Worm (Caenorhabditis elegans) whole organism, L4 larva: ENCODE results near the gene H17B01.5.

Experiments
- D1046.2 ChIP-seq: fragments of 200-800 bp; sonication (Bioruptor generic); IDR thresholded peaks from 2 replicates; pipeline ENCODE4 v1.3.6; 2022; ENCODE audit warnings: missing genetic modification characterization, missing compliant biosample characterization
- F37D6.2 ChIP-seq: sonication (generic microtip); optimal IDR thresholded peaks from 2 replicates; lab custom pipeline; 2016; ENCODE audit warnings: mild to moderate bottlenecking, missing genetic modification characterization, missing compliant biosample characterization
- F44E2.7 ChIP-seq: fragments of 200-800 bp; sonication (Bioruptor generic); IDR thresholded peaks from 2 replicates; pipeline ENCODE4 v2.1.2; 2022; ENCODE audit warnings: missing genetic modification characterization, missing compliant biosample characterization
- F49E8.2 ChIP-seq: sonication (generic microtip); optimal IDR thresholded peaks from 2 replicates; lab custom pipeline; 2016; ENCODE audit warnings: missing compliant biosample characterization, mild to moderate bottlenecking, missing genetic modification characterization, borderline replicate concordance
- R02D3.7 ChIP-seq: fragments of 150-350 bp; sonication (generic microtip); optimal IDR thresholded peaks from 3 replicates; lab custom pipeline; 2014; ENCODE audit warnings: missing biosample characterization, missing genetic modification characterization
- Y105C5A.15 ChIP-seq: fragments of 200-800 bp; sonication (Bioruptor generic); IDR thresholded peaks from 2 replicates; pipeline ENCODE4 v1.3.6; 2022; ENCODE audit warnings: missing genetic modification characterization, missing compliant biosample characterization
- Y5F2A.4 ChIP-seq: fragments of 200-800 bp; sonication (Bioruptor generic); optimal IDR thresholded peaks from 2 replicates; lab custom pipeline; 2018; ENCODE audit warnings: mild to moderate bottlenecking, missing genetic modification characterization, missing compliant biosample characterization
- Y75B8A.6 ChIP-seq: fragments of 200-800 bp; sonication (Bioruptor generic); IDR thresholded peaks from 2 replicates; pipeline ENCODE4 v1.3.6; 2022; ENCODE audit warnings: missing genetic modification reagents, missing genetic modification characterization, missing compliant biosample characterization
- aly-2 ChIP-seq: sonication (generic microtip); optimal IDR thresholded peaks from 2 replicates; lab custom pipeline; 2018; ENCODE audit warnings: missing biosample characterization, missing genetic modification characterization
- ceh-28 ChIP-seq: fragments of 150-350 bp; optimal IDR thresholded peaks from 2 replicates; lab custom pipeline; 2014; ENCODE audit warnings: missing biosample characterization, missing genetic modification reagents, missing genetic modification characterization
- ceh-32 ChIP-seq: sonication (generic microtip); optimal IDR thresholded peaks from 2 replicates; lab custom pipeline; 2016; ENCODE audit warnings: mild to moderate bottlenecking, missing genetic modification characterization, missing compliant biosample characterization; ENCODE audit not compliant: poor library complexity
- ces-1 ChIP-seq: fragments of 150-350 bp; sonication (generic microtip); optimal IDR thresholded peaks from 4 replicates; lab custom pipeline; 2014; ENCODE audit warnings: missing biosample characterization, missing genetic modification reagents, missing genetic modification characterization
- dmd-6 ChIP-seq: fragments of 200-800 bp; sonication (Bioruptor generic); IDR thresholded peaks from 2 replicates; pipeline ENCODE4 v1.3.6; 2022; ENCODE audit warnings: missing genetic modification reagents, missing genetic modification characterization, missing compliant biosample characterization
- dpl-1 ChIP-seq: fragments of 150-350 bp; optimal IDR thresholded peaks from 2 replicates; lab custom pipeline; 2014; ENCODE audit warnings: missing biosample characterization, missing genetic modification reagents, missing genetic modification characterization
- dve-1 ChIP-seq: sonication (generic microtip); optimal IDR thresholded peaks from 2 replicates; lab custom pipeline; 2017; ENCODE audit warnings: antibody characterized with exemption, mild to moderate bottlenecking, missing genetic modification characterization, missing compliant biosample characterization; ENCODE audit not compliant: insufficient read depth
- egl-27 ChIP-seq: sonication (generic microtip); optimal IDR thresholded peaks from 3 replicates; lab custom pipeline; 2017; ENCODE audit warnings: missing biosample characterization, missing genetic modification reagents, missing genetic modification characterization
- fos-1 ChIP-seq: fragments of 150-350 bp; optimal IDR thresholded peaks from 2 replicates; lab custom pipeline; 2014; ENCODE audit warnings: missing biosample characterization, missing genetic modification characterization
- gei-8 ChIP-seq: fragments of 200-800 bp; sonication (Bioruptor generic); optimal IDR thresholded peaks from 2 replicates; lab custom pipeline; 2018; ENCODE audit warnings: mild to moderate bottlenecking, missing genetic modification characterization, missing compliant biosample characterization
- hlh-30 ChIP-seq: sonication (generic microtip); optimal IDR thresholded peaks from 2 replicates; lab custom pipeline; 2017; ENCODE audit warnings: antibody characterized with exemption, mild to moderate bottlenecking, missing genetic modification characterization, missing compliant biosample characterization; ENCODE audit not compliant: insufficient read depth
- hmg-1.1 ChIP-seq: fragments of 200-800 bp; sonication (Bioruptor generic); IDR thresholded peaks from 2 replicates; pipeline ENCODE4 v1.3.6; 2022; ENCODE audit warnings: missing genetic modification reagents, missing genetic modification characterization, missing compliant biosample characterization
- jun-1 ChIP-seq: fragments of 150-350 bp; optimal IDR thresholded peaks from 2 replicates; lab custom pipeline; 2014; ENCODE audit warnings: missing biosample characterization, missing genetic modification reagents, missing genetic modification characterization
- lin-1 ChIP-seq: fragments of 200-800 bp; sonication (Bioruptor generic); IDR thresholded peaks from 2 replicates; pipeline ENCODE4 v1.3.6; 2022; ENCODE audit warnings: missing genetic modification reagents, missing genetic modification characterization, missing compliant biosample characterization
- lin-13 ChIP-seq: fragments of 150-350 bp; optimal IDR thresholded peaks from 2 replicates; lab custom pipeline; 2014; ENCODE audit warnings: missing biosample characterization, missing genetic modification reagents, missing genetic modification characterization
- lin-15B ChIP-seq: fragments of 150-350 bp; sonication (generic microtip); optimal IDR thresholded peaks from 3 replicates; lab custom pipeline; 2014; ENCODE audit warnings: missing biosample characterization, missing genetic modification characterization
- lin-38 ChIP-seq: fragments of 200-800 bp; sonication (Bioruptor generic); IDR thresholded peaks from 2 replicates; pipeline ENCODE4 v1.3.6; 2022; ENCODE audit warnings: missing genetic modification reagents, missing genetic modification characterization, missing compliant biosample characterization
- mdl-1 ChIP-seq, 2 experiments: fragments of 150-350 bp in 1 of 2; sonication (generic microtip) in 1 of 2; optimal IDR thresholded peaks; 2 replicates each; lab custom pipeline; 2014 to 2017; ENCODE audit warnings: missing biosample characterization in 2 of 2, missing genetic modification characterization in 2 of 2
- mxl-3 ChIP-seq: fragments of 200-800 bp; sonication (Bioruptor generic); optimal IDR thresholded peaks from 2 replicates; lab custom pipeline; 2018; ENCODE audit warnings: mild to moderate bottlenecking, missing genetic modification characterization, missing compliant biosample characterization
- nhr-237 ChIP-seq: sonication (generic microtip); optimal IDR thresholded peaks from 2 replicates; lab custom pipeline; 2017; ENCODE audit warnings: missing biosample characterization, missing genetic modification characterization
- nhr-28 ChIP-seq: fragments of 150-350 bp; optimal IDR thresholded peaks from 2 replicates; lab custom pipeline; 2014; ENCODE audit warnings: missing biosample characterization, missing genetic modification characterization
- nhr-48 ChIP-seq: sonication (generic microtip); optimal IDR thresholded peaks from 2 replicates; lab custom pipeline; 2016; ENCODE audit warnings: mild to moderate bottlenecking, missing genetic modification characterization, missing compliant biosample characterization
- nhr-6 ChIP-seq: fragments of 150-350 bp; optimal IDR thresholded peaks from 2 replicates; lab custom pipeline; 2014; ENCODE audit warnings: missing biosample characterization, missing genetic modification characterization
- pha-4 ChIP-seq, 2 experiments: fragments of 150-350 bp in 1 of 2; fragments of 200-800 bp in 1 of 2; sonication (Bioruptor generic) in 1 of 2; IDR thresholded peaks in 1 of 2; optimal IDR thresholded peaks in 1 of 2; 2 replicates each; pipeline versions ENCODE4 v1.3.6 to Lab custom; 2014 to 2022; ENCODE audit warnings: missing genetic modification characterization in 2 of 2, missing genetic modification reagents in 2 of 2, missing biosample characterization in 1 of 2, missing compliant biosample characterization in 1 of 2
- sdz-12 ChIP-seq: fragments of 200-800 bp; sonication (Bioruptor generic); optimal IDR thresholded peaks from 2 replicates; lab custom pipeline; 2018; ENCODE audit warnings: mild to moderate bottlenecking, missing genetic modification characterization, missing compliant biosample characterization
- set-16 ChIP-seq: fragments of 200-800 bp; sonication (Bioruptor generic); IDR thresholded peaks from 2 replicates; pipeline ENCODE4 v1.3.6; 2022; ENCODE audit warnings: missing genetic modification reagents, missing genetic modification characterization, missing compliant biosample characterization
- snpc-1.2 ChIP-seq: fragments of 200-800 bp; sonication (Bioruptor generic); IDR thresholded peaks from 2 replicates; pipeline ENCODE4 v1.3.6; 2022; ENCODE audit warnings: missing genetic modification reagents, missing genetic modification characterization, missing compliant biosample characterization
- zag-1 ChIP-seq: fragments of 150-350 bp; optimal IDR thresholded peaks from 2 replicates; lab custom pipeline; 2014; ENCODE audit warnings: missing biosample characterization, missing genetic modification characterization
- zfp-2 ChIP-seq: sonication (generic microtip); optimal IDR thresholded peaks from 2 replicates; lab custom pipeline; 2016; ENCODE audit warnings: mild to moderate bottlenecking, missing genetic modification characterization, missing compliant biosample characterization
- zip-11 ChIP-seq: fragments of 200-800 bp; sonication (Bioruptor generic); IDR thresholded peaks from 2 replicates; pipeline ENCODE4 v1.3.6; 2022; ENCODE audit warnings: missing genetic modification characterization, missing compliant biosample characterization
- ztf-11 ChIP-seq: fragments of 150-350 bp; optimal IDR thresholded peaks from 2 replicates; lab custom pipeline; 2014; ENCODE audit warnings: missing biosample characterization, missing genetic modification characterization

Gene H17B01.5

DNA sequence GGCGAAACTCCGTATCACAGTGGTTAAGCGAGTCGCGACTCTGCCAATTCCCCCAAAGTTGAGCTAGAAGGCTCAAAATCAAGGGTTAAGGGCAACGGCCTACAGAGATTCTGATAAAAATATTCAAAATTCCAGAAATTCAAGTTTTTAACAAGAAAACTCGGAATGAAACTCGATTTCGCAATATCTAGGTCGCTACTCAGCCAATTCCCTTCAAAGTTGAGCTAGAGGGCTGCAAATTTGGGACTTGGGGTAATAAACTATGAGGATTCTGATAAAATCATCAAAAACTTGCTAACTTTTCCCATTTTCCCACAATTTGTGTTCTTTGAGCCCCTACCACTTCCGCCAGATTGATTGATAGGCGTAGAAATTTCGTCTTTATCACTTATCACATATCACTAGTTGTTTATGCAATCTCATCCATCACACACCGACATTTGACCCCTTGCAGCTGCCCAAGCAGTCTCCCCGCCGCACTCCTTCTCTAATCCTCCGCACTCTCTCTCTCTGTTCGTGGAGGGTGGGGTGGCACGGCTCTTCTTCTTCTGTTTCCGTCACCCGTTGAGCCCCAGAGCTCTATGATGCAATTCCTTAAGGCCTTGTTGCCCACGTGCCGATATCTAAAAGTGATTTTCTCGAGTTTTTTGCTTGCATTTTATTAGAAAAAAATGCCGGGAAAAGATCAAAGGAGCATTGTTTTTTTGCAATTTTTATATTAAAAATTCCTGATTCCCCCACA is 28.4 kb upstream of the H17B01.5 start (continued):
- TF ChIP-seq hmg-1.1 (GFP tag; lab: Robert Waterston, UW) (peak; percentile 72), zfp-2 (tag; lab: Kevin White, UChicago) (no peak), lin-13 (GFP tag; lab: Kevin White, UChicago) (peak; percentile 2), lin-38 (no peak), D1046.2 (GFP tag; lab: Robert Waterston, UW) (no peak), ceh-28 (tag; lab: Kevin White, UChicago) (no peak), gei-8 (no peak), zag-1 (tag; lab: Kevin White, UChicago) (no peak), mxl-3 (peak; percentile 65), aly-2 (tag; lab: Kevin White, UChicago) (no peak), ces-1 (GFP tag; lab: Kevin White, UChicago) (no peak), sdz-12 (GFP tag; lab: Kevin White, UChicago) (no peak), egl-27 (no peak), fos-1 (tag; lab: Kevin White, UChicago) (no peak), lin-1 (no peak), hlh-30 (tag; lab: Kevin White, UChicago) (peak; percentile 74), mdl-1 (tag; optimal IDR thresholded peaks at IDR 0.05; lab: Kevin White, UChicago) (peak; percentile 55 to 82), dve-1 (tag; lab: Kevin White, UChicago) (peak; percentile 7), zip-11 (GFP tag; lab: Robert Waterston, UW) (no peak), lin-15B (tag; lab: Kevin White, UChicago) (no peak), nhr-48 (tag; lab: Kevin White, UChicago) (no peak), nhr-28 (tag; lab: Kevin White, UChicago) (no peak), Y75B8A.6 (GFP tag; lab: Robert Waterston, UW) (no peak), nhr-6 (tag; lab: Kevin White, UChicago) (no peak), F44E2.7 (GFP tag; lab: Robert Waterston, UW) (no peak), F37D6.2 (tag; lab: Kevin White, UChicago) (no peak), jun-1 (no peak)
- TF ChIP-seq, all 104 proteins: peak for 18

DNA sequence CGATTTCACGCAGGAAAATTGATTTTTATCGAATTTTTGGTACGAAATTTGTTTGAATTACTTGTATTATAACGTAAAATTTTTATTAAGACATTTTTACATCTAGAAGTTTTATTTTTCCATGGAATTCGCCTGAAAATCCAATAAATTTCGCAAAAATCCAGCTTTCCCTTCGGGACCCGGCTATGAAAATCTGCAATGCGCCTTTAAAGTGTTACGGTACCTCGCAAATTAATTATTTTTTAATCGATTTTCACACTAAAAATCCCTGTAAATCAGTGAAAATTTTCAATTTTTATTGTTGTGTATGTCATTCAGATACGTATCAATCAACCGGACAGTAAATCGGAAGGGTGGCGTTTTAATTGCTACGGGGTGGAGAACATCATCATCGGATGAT is 27.6 kb upstream of the H17B01.5 start:
- no peak for TF ChIP-seq lin-13 (GFP tag; lab: Kevin White, UChicago)
- no peak for TF ChIP-seq set-16 (GFP tag; lab: Robert Waterston, UW)
- no peak for TF ChIP-seq zag-1 (tag; lab: Kevin White, UChicago)
- TF ChIP-seq ztf-11 (tag; lab: Kevin White, UChicago) = no peak
- TF ChIP-seq Y5F2A.4 (GFP tag; lab: Kevin White, UChicago) = no peak
- TF ChIP-seq pha-4 (GFP tag; IDR thresholded peaks at IDR 0.05; lab: Robert Waterston, UW) = no peak
- TF ChIP-seq pha-4 (tag; optimal IDR thresholded peaks at IDR 0.05; lab: Kevin White, UChicago) = no peak
- no peak for TF ChIP-seq R02D3.7 (tag; lab: Kevin White, UChicago)
- TF ChIP-seq F49E8.2 (tag; lab: Kevin White, UChicago) = no peak
- no peak for TF ChIP-seq sdz-12 (GFP tag; lab: Kevin White, UChicago)
- TF ChIP-seq Y105C5A.15 = no peak
- TF ChIP-seq nhr-237 (tag; lab: Kevin White, UChicago) = no peak
- TF ChIP-seq snpc-1.2 (GFP tag; lab: Robert Waterston, UW) = no peak
- TF ChIP-seq dpl-1 (GFP tag; lab: Kevin White, UChicago) = no peak
- no peak for TF ChIP-seq dmd-6 (GFP tag; lab: Robert Waterston, UW)
- no peak for TF ChIP-seq ceh-32 (tag; lab: Kevin White, UChicago)
- TF ChIP-seq dve-1 (tag; lab: Kevin White, UChicago) = no peak
